Worm (Caenorhabditis elegans) whole organism, L4/young adult: ENCODE measurements around the gene T28F3.5.
A peak's percentile ranks its signal among the peaks of the same experiment; 100 is the strongest.

Experiments used
- W03F9.2 ChIP-seq: fragments of 150-350 bp; optimal IDR thresholded peaks from 2 replicates; lab custom pipeline; 2014; ENCODE audit warnings: missing biosample characterization, missing genetic modification characterization
- dao-5 ChIP-seq: sonication (generic microtip); optimal IDR thresholded peaks from 2 replicates; lab custom pipeline; 2016; ENCODE audit warnings: missing genotype, missing genetic modification characterization, moderate library complexity, missing compliant biosample characterization
- him-1 ChIP-seq: sonication (generic microtip); optimal IDR thresholded peaks from 2 replicates; lab custom pipeline; 2016; ENCODE audit warnings: missing genotype, missing genetic modification reagents, missing genetic modification characterization, missing compliant biosample characterization

Gene T28F3.5

ce11 chrIV:17294489-17294888, at the start of gene T28F3.5:
Gene T28F3.5, plus strand, starts transcription at chrIV:17294789.
- TF ChIP-seq him-1 (tag; lab: Kevin White, UChicago) (no peak), dao-5 (tag; lab: Kevin White, UChicago) (no peak), W03F9.2 (tag; lab: Kevin White, UChicago) (no peak)

- TF ChIP-seq dao-5 (tag; lab: Kevin White, UChicago) (no peak), him-1 (tag; lab: Kevin White, UChicago) (no peak), W03F9.2 (tag; lab: Kevin White, UChicago) (peak; percentile 38)
Measured at ce11 chrIV:17245200-17245599, 49.4 kb upstream of the T28F3.5 start, which contains the start of gene ZK550.2. Gene ZK550.2, plus strand, starts transcription at chrIV:17245584.

ce11 chrIV:17247184-17247583, 47.4 kb upstream of the T28F3.5 start:
- no peak for TF ChIP-seq dao-5 (tag; lab: Kevin White, UChicago)
- TF ChIP-seq him-1 (tag; lab: Kevin White, UChicago) = no peak
- TF ChIP-seq W03F9.2 (tag; lab: Kevin White, UChicago) = no peak

ce11 chrIV:17248538-17248937, 46.1 kb upstream of the T28F3.5 start:
- TF ChIP-seq W03F9.2 (tag; lab: Kevin White, UChicago) (no peak), him-1 (tag; lab: Kevin White, UChicago) (no peak), dao-5 (tag; lab: Kevin White, UChicago) (no peak)

ce11 chrIV:17249691-17250181, 44.9 kb upstream of the T28F3.5 start, which contains the start of gene eelo-2:
Gene eelo-2, plus strand, starts transcription at chrIV:17250131.
- TF ChIP-seq W03F9.2 (tag; lab: Kevin White, UChicago) (peak; percentile 98), him-1 (tag; lab: Kevin White, UChicago) (peak; percentile 82), dao-5 (tag; lab: Kevin White, UChicago) (no peak)

DNA sequence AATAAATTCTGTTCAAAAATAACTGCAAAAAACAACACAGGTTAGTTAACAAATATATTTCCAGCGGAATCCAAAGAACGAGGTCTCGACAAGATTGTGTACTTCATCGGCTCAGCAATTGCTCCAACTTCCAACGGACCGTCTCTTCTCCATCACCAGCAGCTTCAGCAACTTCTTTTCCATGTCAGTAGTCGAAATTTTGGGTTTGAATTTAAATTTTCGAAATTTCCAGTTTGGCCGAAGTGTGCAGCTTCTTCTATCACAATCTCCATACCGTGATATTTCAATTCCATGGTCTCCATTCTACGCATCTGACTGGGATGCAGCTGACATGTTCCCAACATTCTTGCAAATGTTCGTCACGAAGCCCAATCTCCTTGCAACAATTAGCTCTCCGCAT, 41.2 kb upstream of the T28F3.5 start:
- TF ChIP-seq W03F9.2 (tag; lab: Kevin White, UChicago) (no peak), dao-5 (tag; lab: Kevin White, UChicago) (no peak), him-1 (tag; lab: Kevin White, UChicago) (no peak)

DNA sequence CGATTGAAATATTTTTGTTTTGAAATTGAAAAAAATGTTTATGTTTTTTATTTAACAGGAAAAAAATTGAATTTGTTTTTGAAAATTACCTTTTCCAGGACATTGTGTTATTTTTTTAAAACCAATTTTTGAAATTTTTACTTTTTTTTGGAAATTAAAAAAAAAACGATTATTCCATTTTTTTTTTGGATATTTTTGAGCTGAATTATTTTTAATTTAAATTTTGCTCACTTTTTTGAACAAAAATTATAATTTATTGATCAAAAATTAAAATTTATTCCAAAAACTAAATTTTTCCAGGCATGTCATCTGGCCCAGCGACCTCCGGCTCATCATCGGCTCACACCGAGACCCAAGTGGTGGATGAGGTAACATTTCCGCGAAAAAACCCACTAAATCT, 39.6 kb upstream of the T28F3.5 start, which contains the start of gene gtf-2E1:
TSS of gene gtf-2E1 (plus strand) at position 301 of the 400 bp plus-strand sequence.
- TF ChIP-seq him-1 (tag; lab: Kevin White, UChicago) (no peak), dao-5 (tag; lab: Kevin White, UChicago) (no peak), W03F9.2 (tag; lab: Kevin White, UChicago) (no peak)

DNA sequence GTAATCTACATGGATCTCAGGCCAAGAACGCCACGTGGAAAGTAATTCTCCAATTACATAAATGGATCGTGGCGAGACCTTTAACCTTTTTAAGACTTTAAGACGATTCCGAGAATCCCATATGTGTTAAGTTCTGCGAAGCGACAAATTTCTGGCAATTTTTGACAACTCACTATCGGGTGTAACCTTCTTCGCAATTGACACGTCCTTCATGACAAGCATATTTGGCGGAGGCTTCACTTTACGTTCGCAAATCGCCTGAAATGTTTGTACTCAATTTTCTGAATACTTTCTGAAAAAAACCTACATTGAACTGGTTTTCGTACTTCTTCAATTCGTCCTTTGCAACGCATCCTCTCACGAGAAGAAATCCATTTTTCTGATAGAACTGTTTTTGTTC, 35.8 kb upstream of the T28F3.5 start:
- TF ChIP-seq dao-5 (tag; lab: Kevin White, UChicago) = no peak
- no peak for TF ChIP-seq him-1 (tag; lab: Kevin White, UChicago)
- no peak for TF ChIP-seq W03F9.2 (tag; lab: Kevin White, UChicago)

ce11 chrIV:17259310-17259709, 35.3 kb upstream of the T28F3.5 start, which contains the start of gene phyh-1:
Gene phyh-1, minus strand, starts transcription at chrIV:17259410.
- TF ChIP-seq dao-5 (tag; lab: Kevin White, UChicago) (no peak), W03F9.2 (tag; lab: Kevin White, UChicago) (no peak), him-1 (tag; lab: Kevin White, UChicago) (no peak)

DNA sequence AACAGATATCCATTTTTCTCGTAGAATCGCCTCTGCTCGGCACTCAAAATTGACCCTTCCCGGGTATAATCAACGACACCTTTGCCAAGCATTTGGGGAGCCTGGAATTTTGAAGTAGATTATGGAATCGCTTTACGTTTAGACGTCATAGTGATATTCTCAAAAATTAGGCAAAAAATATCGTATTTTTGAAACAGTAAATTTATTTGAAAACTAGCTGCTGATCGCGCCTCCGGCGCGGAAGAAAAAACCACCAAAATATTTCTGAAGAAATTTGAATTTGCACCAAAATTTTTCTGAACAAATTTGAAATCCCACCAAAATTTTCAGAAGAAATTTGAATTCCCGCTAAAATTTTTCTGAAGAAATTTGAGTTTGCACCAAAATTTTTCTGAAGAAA, 32.2 kb upstream of the T28F3.5 start, which contains the start of gene ZK550.6:
TSS of gene ZK550.6 (minus strand) at position 101 of the 400 bp plus-strand sequence.
- TF ChIP-seq W03F9.2 (tag; lab: Kevin White, UChicago) (no peak), dao-5 (tag; lab: Kevin White, UChicago) (no peak), him-1 (tag; lab: Kevin White, UChicago) (no peak)

- no peak for TF ChIP-seq him-1 (tag; lab: Kevin White, UChicago)
- TF ChIP-seq dao-5 (tag; lab: Kevin White, UChicago) = no peak
- no peak for TF ChIP-seq W03F9.2 (tag; lab: Kevin White, UChicago)
Measured at ce11 chrIV:17263714-17264113, 30.9 kb upstream of the T28F3.5 start.

- TF ChIP-seq him-1 (tag; lab: Kevin White, UChicago) = no peak
- TF ChIP-seq dao-5 (tag; lab: Kevin White, UChicago) = no peak
- no peak for TF ChIP-seq W03F9.2 (tag; lab: Kevin White, UChicago)
Measured at ce11 chrIV:17264714-17265113, 29.9 kb upstream of the T28F3.5 start, which contains the start of gene F26D10.13. Gene F26D10.13, minus strand, starts transcription at chrIV:17264814.

ce11 chrIV:17265279-17265678, 29.3 kb upstream of the T28F3.5 start, which contains the start of gene str-187:
Gene str-187, plus strand, starts transcription at chrIV:17265579.
- no peak for TF ChIP-seq dao-5 (tag; lab: Kevin White, UChicago)
- no peak for TF ChIP-seq W03F9.2 (tag; lab: Kevin White, UChicago)
- no peak for TF ChIP-seq him-1 (tag; lab: Kevin White, UChicago)

- TF ChIP-seq dao-5 (tag; lab: Kevin White, UChicago) (no peak), W03F9.2 (tag; lab: Kevin White, UChicago) (no peak), him-1 (tag; lab: Kevin White, UChicago) (no peak)
Measured at ce11 chrIV:17265716-17266115, 28.9 kb upstream of the T28F3.5 start.
